Fruit fly (Drosophila melanogaster): ENCODE measurements around the gene PIG-F.

PIG-F gene

DNA sequence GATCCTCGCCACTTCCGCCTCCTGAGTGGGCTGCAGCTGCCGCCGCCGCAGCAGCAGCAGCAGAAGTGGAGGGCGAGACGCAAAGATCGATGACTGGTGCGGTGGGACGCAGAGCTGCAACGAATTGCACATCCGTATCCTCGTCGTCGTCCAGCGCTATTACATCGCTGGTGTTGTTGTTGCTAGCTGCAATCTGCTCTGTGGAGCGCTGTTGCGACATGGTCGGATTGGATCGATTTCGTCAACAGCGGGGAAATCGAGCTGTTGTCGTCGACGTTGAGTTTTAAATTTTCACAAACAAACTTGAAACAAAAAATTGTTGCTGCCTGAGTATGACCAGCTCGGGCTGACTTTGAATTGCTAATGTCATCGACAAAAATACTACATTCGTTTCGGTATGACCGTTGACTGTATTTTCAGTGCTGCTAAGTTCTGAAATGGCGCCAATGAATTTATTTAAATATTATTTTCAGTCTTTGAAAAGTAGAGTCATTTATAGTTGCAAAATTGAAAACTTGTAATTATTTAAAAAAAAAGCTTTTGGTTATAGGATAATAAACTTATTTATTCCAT, 30.3 kb downstream of the PIG-F start, which contains the start of gene Rnf146 (continued):
- no peak for TF ChIP-seq Kr (GFP tag; optimal IDR thresholded peaks at IDR 0.05)
- no peak for TF ChIP-seq HHEX (GFP tag; optimal IDR thresholded peaks at IDR 0.05)
- no peak for TF ChIP-seq CG10321 (GFP tag; IDR thresholded peaks at IDR 0.05)
- TF ChIP-seq MBD-R2 (GFP tag; IDR thresholded peaks at IDR 0.05), result peak; percentile 74
- no peak for TF ChIP-seq Eip74EF (GFP tag; optimal IDR thresholded peaks at IDR 0.05)
- TF ChIP-seq PHDP (tag; optimal IDR thresholded peaks at IDR 0.05), result peak; percentile 13
- no peak for TF ChIP-seq CG12236 (GFP tag; optimal IDR thresholded peaks at IDR 0.05)
- no peak for TF ChIP-seq CG15269 (tag; optimal IDR thresholded peaks at IDR 0.05)
- TF ChIP-seq Hr51 (GFP tag; optimal IDR thresholded peaks at IDR 0.05), result no peak
- TF ChIP-seq Trl (optimal IDR thresholded peaks at IDR 0.05), result no peak
- TF ChIP-seq Trl (GFP tag; optimal IDR thresholded peaks at IDR 0.05), result no peak
- no peak for TF ChIP-seq Asciz (GFP tag; optimal IDR thresholded peaks at IDR 0.05)
- TF ChIP-seq Mes4 (GFP tag; optimal IDR thresholded peaks at IDR 0.05), result no peak
- no peak for TF ChIP-seq hth (optimal IDR thresholded peaks at IDR 0.05)
- TF ChIP-seq HLH3B (GFP tag; IDR thresholded peaks at IDR 0.05), result no peak
- TF ChIP-seq CG12744 (GFP tag; optimal IDR thresholded peaks at IDR 0.05), result no peak
- TF ChIP-seq MTF-1 (GFP tag; optimal IDR thresholded peaks at IDR 0.05; ENCODE audit: borderline replicate concordance), result no peak
- peak; percentile 55; the same call in 2 of the 4 replicates for TF ChIP-seq chinmo (GFP tag; IDR thresholded peaks at IDR 0.05; ENCODE audit: partially characterized antibody)
- TF ChIP-seq CG11085 (GFP tag; IDR thresholded peaks at IDR 0.05), result no peak
- no peak for TF ChIP-seq yki (optimal IDR thresholded peaks at IDR 0.05)
- no peak for TF ChIP-seq B-H2 (GFP tag; optimal IDR thresholded peaks at IDR 0.05)
- TF ChIP-seq phol (tag; optimal IDR thresholded peaks at IDR 0.05), result peak; percentile 10
- no peak for TF ChIP-seq bab2 (GFP tag; optimal IDR thresholded peaks at IDR 0.05)
- peak; percentile 8 for TF ChIP-seq CG30403 (GFP tag; optimal IDR thresholded peaks at IDR 0.05)
- TF ChIP-seq TFAM (GFP tag; optimal IDR thresholded peaks at IDR 0.05), result no peak
- TF ChIP-seq amos (GFP tag; IDR thresholded peaks at IDR 0.05; ENCODE audit: partially characterized antibody), result no peak
- TF ChIP-seq CG8924 (tag; optimal IDR thresholded peaks at IDR 0.05), result peak; percentile 21
- TF ChIP-seq CrebB (tag; optimal IDR thresholded peaks at IDR 0.05), result no peak
- no peak for TF ChIP-seq HLH4C (GFP tag; IDR thresholded peaks at IDR 0.05; ENCODE audit: partially characterized antibody)
- no peak for TF ChIP-seq sens (GFP tag)
- no peak for TF ChIP-seq Atf-2 (GFP tag; optimal IDR thresholded peaks at IDR 0.05)
- no peak for TF ChIP-seq gro (GFP tag; optimal IDR thresholded peaks at IDR 0.05)
- TF ChIP-seq HmgZ (tag; optimal IDR thresholded peaks at IDR 0.05), result peak; percentile 8
- TF ChIP-seq CG16863 (GFP tag; optimal IDR thresholded peaks at IDR 0.05), result no peak
- TF ChIP-seq gt (GFP tag; IDR thresholded peaks at IDR 0.05), result no peak
- no peak for TF ChIP-seq onecut (GFP tag; IDR thresholded peaks at IDR 0.05)
- no peak for TF ChIP-seq ftz-f1 (GFP tag; optimal IDR thresholded peaks at IDR 0.05)
- TF ChIP-seq CG18619 (GFP tag; optimal IDR thresholded peaks at IDR 0.05), result no peak
- no peak for TF ChIP-seq CG17612 (GFP tag; IDR thresholded peaks at IDR 0.05)
- TF ChIP-seq CG12391 (tag; optimal IDR thresholded peaks at IDR 0.05), result no peak
- no peak for TF ChIP-seq Dfd (GFP tag; optimal IDR thresholded peaks at IDR 0.05)
- no peak for TF ChIP-seq CG14965 (GFP tag; optimal IDR thresholded peaks at IDR 0.05; ENCODE audit: borderline replicate concordance)
- no peak for TF ChIP-seq nerfin-2 (GFP tag; IDR thresholded peaks at IDR 0.05; ENCODE audit: partially characterized antibody)
- TF ChIP-seq CkIIα-i1 (GFP tag; IDR thresholded peaks at IDR 0.05), result no peak
- TF ChIP-seq insv (GFP tag; optimal IDR thresholded peaks at IDR 0.05), result peak in 1 of 2 experiments; percentile 0
- TF ChIP-seq E2f1 (GFP tag; IDR thresholded peaks at IDR 0.05), result no peak
- no peak for TF ChIP-seq schlank (tag; optimal IDR thresholded peaks at IDR 0.05)
- no peak for TF ChIP-seq CG9609 (GFP tag; optimal IDR thresholded peaks at IDR 0.05)
- TF ChIP-seq NC2β (GFP tag; optimal IDR thresholded peaks at IDR 0.05), result no peak
- TF ChIP-seq gsb-n (tag; optimal IDR thresholded peaks at IDR 0.05), result peak; percentile 41
- TF ChIP-seq CG4707 (GFP tag; optimal IDR thresholded peaks at IDR 0.05), result no peak

Measured in whole organism, embryonic.